Worm (Caenorhabditis elegans): ENCODE measurements around the gene F20H11.1.

ce11 chrIII:6607646-6608045 is 15.7 kb upstream of the F20H11.1 start:
- no peak for TF ChIP-seq dao-5 (tag; optimal IDR thresholded peaks at IDR 0.05)
- TF ChIP-seq him-1 (tag; optimal IDR thresholded peaks at IDR 0.05), result no peak
- no peak for TF ChIP-seq W03F9.2 (tag; optimal IDR thresholded peaks at IDR 0.05)

Data from whole organism, L4/young adult.